Fruit fly (Drosophila melanogaster) whole organism: Measurements from ENCODE around the gene rk.

Experiments used
- CG8478 ChIP-seq: fragments of >200 bp; optimal IDR thresholded peaks from 2 replicates; lab custom pipeline; 2018; ENCODE audit warnings: inconsistent platforms
- psq ChIP-seq: fragments of >200 bp; optimal IDR thresholded peaks from 2 replicates; lab custom pipeline; 2017
- usp ChIP-seq: fragments of >200 bp; optimal IDR thresholded peaks from 2 replicates; lab custom pipeline; 2017; ENCODE audit warnings: missing biosample characterization, missing genetic modification characterization, mixed read lengths

dm6 chr2L:14015109-14015508, 14.1 kb upstream of the rk start:
- TF ChIP-seq psq (lab: Kevin White, UChicago) (no peak), CG8478 (lab: Kevin White, UChicago) (no peak), usp (GFP tag; lab: Kevin White, UChicago) (no peak)
